Worm (Caenorhabditis elegans) whole organism, L1 larva: ENCODE results near the gene kup-1.

Experiments used
- F16B12.6 ChIP-seq: fragments of 150-350 bp; optimal IDR thresholded peaks from 2 replicates; lab custom pipeline; 2014; ENCODE audit warnings: missing biosample characterization, missing genetic modification characterization
- dpl-1 ChIP-seq, 3 experiments: fragments of 150-350 bp in 2 of 3; sonication (generic microtip) in 1 of 3; optimal IDR thresholded peaks; 2 replicates each; lab custom pipeline; 2014 to 2017; ENCODE audit warnings: missing biosample characterization in 3 of 3, missing genetic modification characterization in 3 of 3, missing genetic modification reagents in 3 of 3
- ets-5 ChIP-seq: fragments of 200-800 bp; sonication (Bioruptor generic); IDR thresholded peaks from 2 replicates; pipeline ENCODE4 v1.3.6; 2022; ENCODE audit warnings: missing genetic modification characterization, missing compliant biosample characterization
- fkh-10 ChIP-seq: sonication (generic microtip); optimal IDR thresholded peaks from 2 replicates; lab custom pipeline; 2017; ENCODE audit warnings: missing biosample characterization, missing genetic modification reagents, missing genetic modification characterization
- nhr-28 ChIP-seq: fragments of 150-350 bp; optimal IDR thresholded peaks from 2 replicates; lab custom pipeline; 2014; ENCODE audit warnings: missing biosample characterization, missing genetic modification characterization
- nhr-77 ChIP-seq: fragments of 150-350 bp; optimal IDR thresholded peaks from 2 replicates; lab custom pipeline; 2014; ENCODE audit warnings: missing biosample characterization, missing genetic modification characterization
- sptf-1 ChIP-seq: fragments of 150-350 bp; optimal IDR thresholded peaks from 2 replicates; lab custom pipeline; 2014; ENCODE audit warnings: missing biosample characterization, missing genetic modification characterization
- zag-1 ChIP-seq: fragments of 150-350 bp; optimal IDR thresholded peaks from 2 replicates; lab custom pipeline; 2014; ENCODE audit warnings: missing biosample characterization, missing genetic modification characterization

- TF ChIP-seq sptf-1 (no peak), ets-5 (no peak), dpl-1 (GFP tag; optimal IDR thresholded peaks at IDR 0.05; lab: Kevin White, UChicago) (peak; percentile 92 to 96 (median 94)), zag-1 (tag; lab: Kevin White, UChicago) (no peak), nhr-77 (tag; lab: Kevin White, UChicago) (peak; percentile 51), nhr-28 (no peak), F16B12.6 (tag; lab: Kevin White, UChicago) (peak; percentile 11), fkh-10 (GFP tag; lab: Kevin White, UChicago) (no peak)
These were observed at the start of gene kup-1, which contains the start of gene F10C2.4 for ce11 chrV:12040823-12041606.
